Fruit fly (Drosophila melanogaster): ENCODE data around the gene CG7115.
A peak's percentile ranks its signal among the peaks of the same experiment; 100 is the strongest.

CG7115 gene

dm6 chr2L:7794689-7795475 lies 26.1 kb upstream of the CG7115 start:
- TF ChIP-seq EcR (GFP tag; optimal IDR thresholded peaks at IDR 0.05) (no peak), pan (optimal IDR thresholded peaks at IDR 0.05) (no peak)

dm6 chr2L:7795859-7796258 lies 25.1 kb upstream of the CG7115 start, which contains the start of gene LKRSDH:
LKRSDH (minus strand) TSS chr2L:7795959.
- TF ChIP-seq CG8478 (optimal IDR thresholded peaks at IDR 0.05) (no peak), Dll (optimal IDR thresholded peaks at IDR 0.05) (no peak), EcR (GFP tag; optimal IDR thresholded peaks at IDR 0.05) (no peak), pan (optimal IDR thresholded peaks at IDR 0.05) (no peak), usp (GFP tag; optimal IDR thresholded peaks at IDR 0.05) (no peak), psq (optimal IDR thresholded peaks at IDR 0.05) (no peak)

- no peak for TF ChIP-seq psq (optimal IDR thresholded peaks at IDR 0.05)
- no peak for TF ChIP-seq CG8478 (optimal IDR thresholded peaks at IDR 0.05)
- TF ChIP-seq pan (optimal IDR thresholded peaks at IDR 0.05), result no peak
- TF ChIP-seq EcR (GFP tag; optimal IDR thresholded peaks at IDR 0.05), result peak in 1 of 2 experiments; percentile 27
- TF ChIP-seq usp (GFP tag; optimal IDR thresholded peaks at IDR 0.05), result no peak
- no peak for TF ChIP-seq Dll (optimal IDR thresholded peaks at IDR 0.05)
Observed at dm6 chr2L:7799804-7800433, 21.0 kb upstream of the CG7115 start, which contains the start of the genes Herp and r2d2. Herp (minus strand) TSS chr2L:7800058. r2d2 (plus strand) TSS chr2L:7800147.

- TF ChIP-seq CG8478 (optimal IDR thresholded peaks at IDR 0.05) (no peak), usp (GFP tag; optimal IDR thresholded peaks at IDR 0.05) (no peak), pan (optimal IDR thresholded peaks at IDR 0.05) (no peak), EcR (GFP tag; optimal IDR thresholded peaks at IDR 0.05) (no peak), psq (optimal IDR thresholded peaks at IDR 0.05) (no peak), Dll (optimal IDR thresholded peaks at IDR 0.05) (no peak)
Observed at dm6 chr2L:7807563-7807962, 13.4 kb upstream of the CG7115 start.

dm6 chr2L:7808886-7809698 lies 11.9 kb upstream of the CG7115 start:
- no peak for TF ChIP-seq usp (GFP tag; optimal IDR thresholded peaks at IDR 0.05)
- TF ChIP-seq CG8478 (optimal IDR thresholded peaks at IDR 0.05), result no peak
- no peak for TF ChIP-seq pan (optimal IDR thresholded peaks at IDR 0.05)
- TF ChIP-seq Dll (optimal IDR thresholded peaks at IDR 0.05), result no peak
- no peak for TF ChIP-seq EcR (GFP tag; optimal IDR thresholded peaks at IDR 0.05)
- TF ChIP-seq psq (optimal IDR thresholded peaks at IDR 0.05), result no peak

dm6 chr2L:7809699-7810088 lies 11.3 kb upstream of the CG7115 start:
- TF ChIP-seq Dll (optimal IDR thresholded peaks at IDR 0.05), result no peak
- TF ChIP-seq EcR (GFP tag; optimal IDR thresholded peaks at IDR 0.05), result peak in 1 of 2 experiments; percentile 21
- TF ChIP-seq CG8478 (optimal IDR thresholded peaks at IDR 0.05), result peak; percentile 35

- TF ChIP-seq pan (optimal IDR thresholded peaks at IDR 0.05) (no peak), Dll (optimal IDR thresholded peaks at IDR 0.05) (no peak), usp (GFP tag; optimal IDR thresholded peaks at IDR 0.05) (no peak), EcR (GFP tag; optimal IDR thresholded peaks at IDR 0.05) (no peak), psq (optimal IDR thresholded peaks at IDR 0.05) (no peak), CG8478 (optimal IDR thresholded peaks at IDR 0.05) (no peak)
Observed at dm6 chr2L:7810519-7810918, 10.4 kb upstream of the CG7115 start, which contains the start of gene Cdc14. Cdc14 (minus strand) TSS chr2L:7810703.

- TF ChIP-seq EcR (GFP tag; optimal IDR thresholded peaks at IDR 0.05) (no peak), psq (optimal IDR thresholded peaks at IDR 0.05) (no peak)
Observed at dm6 chr2L:7811249-7812002, 9.5 kb upstream of the CG7115 start, which contains the start of gene LanB1. LanB1 (plus strand) TSS chr2L:7811438.

dm6 chr2L:7812555-7813339 lies 8.2 kb upstream of the CG7115 start:
- TF ChIP-seq psq (optimal IDR thresholded peaks at IDR 0.05), result no peak

dm6 chr2L:7813357-7813756 lies 7.6 kb upstream of the CG7115 start:
- TF ChIP-seq EcR (GFP tag; optimal IDR thresholded peaks at IDR 0.05) (no peak), Dll (optimal IDR thresholded peaks at IDR 0.05) (no peak), usp (GFP tag; optimal IDR thresholded peaks at IDR 0.05) (no peak), CG8478 (optimal IDR thresholded peaks at IDR 0.05) (no peak), psq (optimal IDR thresholded peaks at IDR 0.05) (no peak), pan (optimal IDR thresholded peaks at IDR 0.05) (no peak)

dm6 chr2L:7820408-7820807 lies 543 bp upstream of the CG7115 start:
- no peak for TF ChIP-seq psq (optimal IDR thresholded peaks at IDR 0.05)
- no peak for TF ChIP-seq usp (GFP tag; optimal IDR thresholded peaks at IDR 0.05)
- no peak for TF ChIP-seq EcR (GFP tag; optimal IDR thresholded peaks at IDR 0.05)
- TF ChIP-seq pan (optimal IDR thresholded peaks at IDR 0.05), result no peak
